Worm (Caenorhabditis elegans) whole organism, midembryonic: ENCODE measurements around the gene fpn-1.2.

ENCODE experiments used
- T22C8.4 ChIP-seq: fragments of 200-800 bp; sonication (Bioruptor generic); IDR thresholded peaks from 2 replicates; pipeline ENCODE4 v1.3.6; 2022; ENCODE audit warnings: missing genetic modification characterization, missing compliant biosample characterization
- cog-1 ChIP-seq: sonication (generic microtip); optimal IDR thresholded peaks from 2 replicates; lab custom pipeline; 2016; ENCODE audit warnings: missing genetic modification characterization, missing compliant biosample characterization
- flt-1 ChIP-seq: fragments of 200-800 bp; sonication (Bioruptor generic); IDR thresholded peaks from 2 replicates; pipeline ENCODE4 v1.3.6; 2022; ENCODE audit warnings: missing genetic modification characterization, missing compliant biosample characterization
- klf-2 ChIP-seq: fragments of 200-800 bp; sonication (Bioruptor generic); conservative IDR thresholded peaks from 2 replicates; pipeline ENCODE4 v1.3.6; 2022; ENCODE audit warnings: missing genetic modification reagents, missing genetic modification characterization, missing compliant biosample characterization
- med-1 ChIP-seq: sonication (generic microtip); optimal IDR thresholded peaks from 2 replicates; lab custom pipeline; 2017; ENCODE audit warnings: missing genetic modification characterization, mild to moderate bottlenecking, missing compliant biosample characterization, antibody characterized with exemption, missing genetic modification reagents; ENCODE audit not compliant: insufficient read depth
- ref-1 ChIP-seq: fragments of 200-800 bp; sonication (Bioruptor generic); conservative IDR thresholded peaks from 2 replicates; pipeline ENCODE4 v1.3.6; 2022; ENCODE audit warnings: missing genetic modification reagents, missing genetic modification characterization, missing compliant biosample characterization
- tab-1 ChIP-seq: fragments of 200-800 bp; sonication (Bioruptor generic); IDR thresholded peaks from 2 replicates; pipeline ENCODE4 v1.3.6; 2022; ENCODE audit warnings: missing genetic modification characterization, missing compliant biosample characterization
- ztf-23 ChIP-seq: fragments of 200-800 bp; sonication (Bioruptor generic); IDR thresholded peaks from 2 replicates; pipeline ENCODE4 v1.3.6; 2022; ENCODE audit warnings: missing genetic modification reagents, missing genetic modification characterization, missing compliant biosample characterization
- ztf-29 ChIP-seq: fragments of 200-800 bp; sonication (Bioruptor generic); IDR thresholded peaks from 2 replicates; pipeline ENCODE4 v1.3.6; 2022; ENCODE audit warnings: missing genetic modification reagents, missing genetic modification characterization, missing compliant biosample characterization

DNA sequence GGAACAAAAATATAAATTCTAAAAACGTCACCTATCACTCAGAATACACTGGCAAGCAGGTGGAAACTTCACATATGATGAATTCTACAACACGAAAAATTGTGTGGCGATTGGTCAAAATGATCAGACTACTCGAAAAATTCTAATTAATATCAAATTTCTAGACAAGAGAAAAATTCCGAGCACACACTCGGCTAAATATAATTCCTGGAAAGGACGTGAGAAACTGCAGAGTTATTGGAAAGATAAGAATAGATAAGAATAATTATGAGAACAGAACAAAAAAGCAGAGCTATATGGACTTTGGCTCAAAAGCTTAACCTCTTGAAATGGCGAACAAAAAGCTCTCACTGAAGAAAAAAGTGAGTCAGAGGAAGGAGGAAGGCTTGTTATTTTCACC, 22.8 kb upstream of the fpn-1.2 start:
- TF ChIP-seq ref-1 (GFP tag; lab: Robert Waterston, UW) (no peak), T22C8.4 (GFP tag; lab: Robert Waterston, UW) (no peak), flt-1 (GFP tag; lab: Robert Waterston, UW) (no peak), med-1 (GFP tag; lab: Kevin White, UChicago) (no peak), cog-1 (tag; lab: Kevin White, UChicago) (no peak), tab-1 (GFP tag; lab: Robert Waterston, UW) (no peak), klf-2 (GFP tag; lab: Robert Waterston, UW) (no peak), ztf-23 (GFP tag; lab: Robert Waterston, UW) (no peak), ztf-29 (GFP tag; lab: Robert Waterston, UW) (no peak)
